Fruit fly (Drosophila melanogaster): ENCODE measurements around the gene CG3868.

CG3868 gene

DNA sequence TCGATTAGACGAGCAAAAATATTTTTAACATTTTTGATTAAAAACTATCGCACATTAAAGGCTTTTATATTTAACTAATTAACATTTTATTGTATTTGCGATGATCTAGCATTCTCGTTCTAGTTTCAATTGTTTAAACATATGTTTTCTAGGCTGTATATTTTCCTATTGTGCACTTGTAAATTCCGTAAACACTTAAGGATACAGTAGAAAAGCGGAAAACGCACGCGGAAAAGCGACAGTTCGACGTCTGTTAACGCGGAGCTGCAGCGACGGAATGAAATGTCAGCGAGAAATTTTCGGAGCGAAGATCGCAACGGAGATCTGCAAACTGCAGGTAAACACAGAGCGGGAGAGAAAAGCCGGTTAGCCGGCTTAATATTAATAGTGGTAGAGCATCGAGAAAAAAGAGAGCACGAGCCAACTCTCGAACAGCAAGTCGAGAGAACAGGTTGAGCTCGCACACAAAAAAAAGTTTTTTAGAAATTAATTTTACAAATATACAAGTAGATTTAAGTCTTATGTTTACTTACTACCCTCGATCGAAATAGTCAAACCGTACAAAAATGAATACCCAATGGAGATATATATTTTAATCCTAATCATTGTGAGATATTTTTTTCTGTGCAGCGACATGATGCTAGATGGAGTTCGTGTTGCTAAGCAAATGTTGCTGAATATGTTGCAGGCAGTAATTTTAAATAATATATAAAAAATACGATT is 46.0 kb upstream of the CG3868 start (continued):
- TF ChIP-seq Pdp1 (GFP tag; optimal IDR thresholded peaks at IDR 0.05) (peak; percentile 83 to 88), CG15514 (GFP tag; optimal IDR thresholded peaks at IDR 0.05) (peak; percentile 53), gcm2 (GFP tag; optimal IDR thresholded peaks at IDR 0.05) (peak; percentile 89), Deaf1 (tag; optimal IDR thresholded peaks at IDR 0.05) (peak; percentile 71), Sox102F (GFP tag; optimal IDR thresholded peaks at IDR 0.05) (peak; percentile 94), CG10267 (tag; optimal IDR thresholded peaks at IDR 0.05) (peak; percentile 93), CG3995 (GFP tag; optimal IDR thresholded peaks at IDR 0.05) (no peak), CG14965 (GFP tag; optimal IDR thresholded peaks at IDR 0.05; ENCODE audit: borderline replicate concordance) (peak; percentile 35), trh (GFP tag; optimal IDR thresholded peaks at IDR 0.05) (peak; percentile 83), CG11560 (tag; IDR thresholded peaks at IDR 0.05) (no peak; the same call in 2 of the 3 replicates), sima (GFP tag; optimal IDR thresholded peaks at IDR 0.05) (peak; percentile 52), Oli (tag; optimal IDR thresholded peaks at IDR 0.05) (peak; percentile 94), row (GFP tag; IDR thresholded peaks at IDR 0.05) (peak; percentile 92), Aef1 (GFP tag; IDR thresholded peaks at IDR 0.05) (peak; percentile 80; the same call in 2 of the 3 replicates), oc (tag; optimal IDR thresholded peaks at IDR 0.05) (peak; percentile 96), Ptx1 (GFP tag; IDR thresholded peaks at IDR 0.05) (peak; percentile 93), grau (tag; optimal IDR thresholded peaks at IDR 0.05) (peak; percentile 90), CG3407 (GFP tag; optimal IDR thresholded peaks at IDR 0.05) (peak; percentile 88), org-1 (GFP tag; optimal IDR thresholded peaks at IDR 0.05) (peak; percentile 85), CG30020 (tag; optimal IDR thresholded peaks at IDR 0.05) (peak; percentile 61), ci (GFP tag; IDR thresholded peaks at IDR 0.05) (peak; percentile 98), ERR (GFP tag; optimal IDR thresholded peaks at IDR 0.05) (peak; percentile 63), CG10366 (GFP tag; IDR thresholded peaks at IDR 0.05) (peak; percentile 92), Awh (GFP tag; IDR thresholded peaks at IDR 0.05) (peak; percentile 94), odd (GFP tag; optimal IDR thresholded peaks at IDR 0.05) (peak; percentile 83), bbx (GFP tag; IDR thresholded peaks at IDR 0.05; ENCODE audit: partially characterized antibody) (no peak), sc (optimal IDR thresholded peaks at IDR 0.05) (no peak), sc (GFP tag; optimal IDR thresholded peaks at IDR 0.05) (peak; percentile 87), tap (tag; optimal IDR thresholded peaks at IDR 0.05) (peak; percentile 94), ind (GFP tag; optimal IDR thresholded peaks at IDR 0.05) (peak; percentile 83), jumu (GFP tag; optimal IDR thresholded peaks at IDR 0.05) (peak; percentile 77), CG15696 (tag; optimal IDR thresholded peaks at IDR 0.05) (peak; percentile 92), CG8281 (tag; optimal IDR thresholded peaks at IDR 0.05) (peak; percentile 64), CG11456 (GFP tag; IDR thresholded peaks at IDR 0.05) (no peak), CG17612 (GFP tag; IDR thresholded peaks at IDR 0.05) (peak; percentile 58; the same call in 1 of the 2 replicates), lov (optimal IDR thresholded peaks at IDR 0.05) (no peak), lov (GFP tag; IDR thresholded peaks at IDR 0.05) (peak; percentile 92), CG2202 (tag; optimal IDR thresholded peaks at IDR 0.05) (peak; percentile 95), Nf-YC (tag; optimal IDR thresholded peaks at IDR 0.05) (no peak), sim (GFP tag; IDR thresholded peaks at IDR 0.05) (peak; percentile 86), bigmax (GFP tag; optimal IDR thresholded peaks at IDR 0.05) (no peak), vnd (GFP tag; IDR thresholded peaks at IDR 0.05; ENCODE audit: partially characterized antibody) (no peak), disco-r (GFP tag; optimal IDR thresholded peaks at IDR 0.05) (peak; percentile 68), Atf6 (GFP tag; IDR thresholded peaks at IDR 0.05) (no peak; the same call in 1 of the 2 replicates), Tbp (GFP tag; optimal IDR thresholded peaks at IDR 0.05) (no peak), cad (GFP tag; optimal IDR thresholded peaks at IDR 0.05) (peak; percentile 34), CG34422 (GFP tag; IDR thresholded peaks at IDR 0.05) (peak; percentile 89), abd-A (tag; optimal IDR thresholded peaks at IDR 0.05) (no peak), CG6175 (GFP tag; IDR thresholded peaks at IDR 0.05) (peak; percentile 69; the same call in 1 of the 3 replicates), ac (GFP tag; optimal IDR thresholded peaks at IDR 0.05) (peak; percentile 94)
